Worm (Caenorhabditis elegans): ENCODE measurements around the gene ZK856.7.

Gene ZK856.7

ce11 chrV:10201913-10202312 lies at the start of gene ZK856.7:
Gene ZK856.7 (plus strand): TSS chrV:10202098.
- no peak for TF ChIP-seq unc-62 (GFP tag; optimal IDR thresholded peaks at IDR 0.05)

ce11 chrV:10152278-10152677 lies 49.6 kb upstream of the ZK856.7 start, which contains the start of gene srsx-28:
Gene srsx-28 (plus strand): TSS chrV:10152578.
- no peak for TF ChIP-seq unc-62 (GFP tag; optimal IDR thresholded peaks at IDR 0.05)

ce11 chrV:10153076-10153475 lies 48.8 kb upstream of the ZK856.7 start:
- no peak for TF ChIP-seq unc-62 (GFP tag; optimal IDR thresholded peaks at IDR 0.05)

ce11 chrV:10154698-10155097 lies 47.2 kb upstream of the ZK856.7 start, which contains the start of gene srsx-29:
Gene srsx-29 (plus strand): TSS chrV:10154998.
- no peak for TF ChIP-seq unc-62 (GFP tag; optimal IDR thresholded peaks at IDR 0.05)

- TF ChIP-seq unc-62 (GFP tag; optimal IDR thresholded peaks at IDR 0.05): no peak
Measured at ce11 chrV:10158528-10158927, 43.4 kb upstream of the ZK856.7 start, which contains the start of gene srsx-30. Gene srsx-30 (plus strand): TSS chrV:10158828.

ce11 chrV:10159972-10160371 lies 41.9 kb upstream of the ZK856.7 start:
- TF ChIP-seq unc-62 (GFP tag; optimal IDR thresholded peaks at IDR 0.05): no peak

- no peak for TF ChIP-seq unc-62 (GFP tag; optimal IDR thresholded peaks at IDR 0.05)
Measured at ce11 chrV:10160954-10161353, 40.9 kb upstream of the ZK856.7 start, which contains the start of gene C51E3.10. Gene C51E3.10 (minus strand): TSS chrV:10161134.

ce11 chrV:10166368-10166767 lies 35.5 kb upstream of the ZK856.7 start, which contains the start of gene C51E3.6:
Gene C51E3.6 (minus strand): TSS chrV:10166468.
- no peak for TF ChIP-seq unc-62 (GFP tag; optimal IDR thresholded peaks at IDR 0.05)

ce11 chrV:10168870-10169269 lies 33.0 kb upstream of the ZK856.7 start:
- no peak for TF ChIP-seq unc-62 (GFP tag; optimal IDR thresholded peaks at IDR 0.05)

ce11 chrV:10173653-10174052 lies 28.2 kb upstream of the ZK856.7 start, which contains the start of gene egl-3:
Gene egl-3 (minus strand): TSS chrV:10173753.
- no peak for TF ChIP-seq unc-62 (GFP tag; optimal IDR thresholded peaks at IDR 0.05)

ce11 chrV:10174632-10175075 lies 27.2 kb upstream of the ZK856.7 start:
- no peak for TF ChIP-seq unc-62 (GFP tag; optimal IDR thresholded peaks at IDR 0.05)

ce11 chrV:10178166-10178565 lies 23.7 kb upstream of the ZK856.7 start:
- TF ChIP-seq unc-62 (GFP tag; optimal IDR thresholded peaks at IDR 0.05): no peak

- no peak for TF ChIP-seq unc-62 (GFP tag; optimal IDR thresholded peaks at IDR 0.05)
Measured at ce11 chrV:10179235-10179634, 22.7 kb upstream of the ZK856.7 start, which contains the start of gene cul-5. Gene cul-5 (plus strand): TSS chrV:10179535.

- no peak for TF ChIP-seq unc-62 (GFP tag; optimal IDR thresholded peaks at IDR 0.05)
Measured at ce11 chrV:10182984-10183383, 18.9 kb upstream of the ZK856.7 start, which contains the start of gene ZK856.4. Gene ZK856.4 (plus strand): TSS chrV:10183284.

ce11 chrV:10183810-10184209 lies 18.1 kb upstream of the ZK856.7 start:
- no peak for TF ChIP-seq unc-62 (GFP tag; optimal IDR thresholded peaks at IDR 0.05)

ce11 chrV:10185719-10186118 lies 16.2 kb upstream of the ZK856.7 start, which contains the start of gene ZK856.18:
Gene ZK856.18 (minus strand): TSS chrV:10186007.
- TF ChIP-seq unc-62 (GFP tag; optimal IDR thresholded peaks at IDR 0.05): no peak

- no peak for TF ChIP-seq unc-62 (GFP tag; optimal IDR thresholded peaks at IDR 0.05)
Measured at ce11 chrV:10190081-10190556, 11.8 kb upstream of the ZK856.7 start, which contains the start of gene ZK856.5. Gene ZK856.5 (minus strand): TSS chrV:10190131.
